Worm (Caenorhabditis elegans) whole organism, mixed stage, embryonic: ENCODE data around the gene F48E3.9.

Experiments used
- lin-32 ChIP-seq: fragments of 200-800 bp; sonication (Bioruptor generic); optimal IDR thresholded peaks from 2 replicates; lab custom pipeline; 2018; ENCODE audit warnings: mild to moderate bottlenecking, missing genetic modification characterization, missing compliant biosample characterization
- snpc-4 ChIP-seq: fragments of 150-350 bp; optimal IDR thresholded peaks from 2 replicates; lab custom pipeline; 2014; ENCODE audit warnings: missing biosample characterization, missing genetic modification characterization

DNA sequence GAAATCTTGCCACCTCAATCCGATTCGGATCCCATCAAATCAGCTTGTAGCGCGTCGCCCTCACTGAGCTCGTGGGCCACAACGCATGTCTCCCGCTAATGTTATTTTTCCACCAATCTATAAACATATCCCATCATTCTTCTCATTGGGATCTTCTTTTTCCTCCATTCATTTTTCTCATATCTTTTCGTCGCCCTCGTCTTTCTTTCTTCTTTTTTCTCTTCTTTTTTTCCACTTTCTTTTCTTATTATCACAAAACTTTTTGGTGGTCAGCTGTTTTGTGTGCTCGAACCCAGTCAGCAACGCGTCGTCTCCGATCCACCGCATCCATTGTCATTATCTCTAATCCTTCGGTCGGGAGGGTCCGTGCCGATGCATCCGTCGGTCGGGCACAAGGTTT, 42.9 kb downstream of the F48E3.9 start:
- TF ChIP-seq lin-32 (GFP tag; lab: Kevin White, UChicago) (no peak), snpc-4 (tag; lab: Kevin White, UChicago) (no peak)
